Worm (Caenorhabditis elegans): Measurements from ENCODE around the gene coq-2.

Gene coq-2

DNA sequence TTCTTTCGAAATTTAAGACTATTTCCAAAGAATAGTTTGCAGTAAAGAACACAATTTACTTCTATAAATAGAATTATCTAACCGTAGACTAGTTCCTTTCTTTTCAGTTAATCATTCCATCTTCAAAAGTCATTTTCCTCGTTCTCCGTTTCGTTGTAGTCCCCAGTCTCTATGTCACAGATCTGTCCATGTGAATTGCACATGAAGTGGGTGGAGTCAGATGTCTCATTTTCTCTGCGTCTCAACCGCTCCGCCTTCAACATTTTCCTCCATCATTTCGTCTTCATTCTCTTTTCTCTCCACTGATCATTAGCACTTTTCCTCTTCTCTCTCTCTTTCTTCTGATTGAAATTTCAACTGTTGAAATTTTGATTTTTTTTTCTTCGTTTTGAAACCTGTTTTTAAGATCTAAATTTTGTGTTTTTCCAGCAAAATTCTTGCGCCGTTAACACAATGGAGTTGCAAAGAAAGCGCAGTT lies 38.1 kb upstream of the coq-2 start, which contains the start of gene T07E3.4 (continued):
- TF ChIP-seq lir-3 (tag; optimal IDR thresholded peaks at IDR 0.05; ENCODE audit: poor library complexity) (peak; percentile 72), fkh-10 (GFP tag; optimal IDR thresholded peaks at IDR 0.05) (no peak), ceh-8 (GFP tag; optimal IDR thresholded peaks at IDR 0.05) (no peak), rnt-1 (tag; optimal IDR thresholded peaks at IDR 0.05) (peak; percentile 91), nhr-237 (tag; optimal IDR thresholded peaks at IDR 0.05) (no peak), vab-15 (tag; optimal IDR thresholded peaks at IDR 0.05) (no peak), nhr-12 (tag; optimal IDR thresholded peaks at IDR 0.05) (no peak), mep-1 (tag; optimal IDR thresholded peaks at IDR 0.05) (peak; percentile 90)

DNA sequence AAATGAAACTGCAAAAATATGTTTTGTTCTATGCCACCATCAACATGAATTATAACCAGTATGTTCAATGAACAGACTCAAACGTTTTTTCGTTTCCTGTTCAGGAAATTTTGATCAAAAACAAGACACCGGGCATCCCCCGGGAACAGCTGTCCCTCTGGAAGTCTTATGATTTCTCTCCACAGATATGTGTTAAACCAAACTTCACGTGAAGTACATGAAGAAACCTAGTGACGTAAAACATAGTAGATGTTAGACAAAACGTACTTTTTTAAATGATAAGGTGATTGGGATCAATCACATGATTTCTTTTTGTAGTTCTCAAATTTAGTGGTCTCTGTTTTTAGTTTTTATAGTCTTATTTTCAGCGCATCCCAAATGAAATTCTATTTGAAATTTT lies 37.2 kb upstream of the coq-2 start:
- TF ChIP-seq nhr-11 (tag; optimal IDR thresholded peaks at IDR 0.05) (peak; percentile 35), lin-13 (GFP tag; optimal IDR thresholded peaks at IDR 0.05) (peak; percentile 26), nhr-85 (tag) (peak; percentile 85), snpc-4 (tag; optimal IDR thresholded peaks at IDR 0.05) (no peak), elt-3 (tag; optimal IDR thresholded peaks at IDR 0.05) (peak in 2 of 6 experiments; percentile 41 to 83), nhr-20 (tag; optimal IDR thresholded peaks at IDR 0.05) (peak; percentile 83), lsy-2 (tag; optimal IDR thresholded peaks at IDR 0.05) (peak; percentile 54 to 70), snu-23 (GFP tag; optimal IDR thresholded peaks at IDR 0.05) (peak; percentile 73), aha-1 (tag; optimal IDR thresholded peaks at IDR 0.05) (no peak), swsn-7 (tag; optimal IDR thresholded peaks at IDR 0.05) (peak; percentile 12), grh-1 (GFP tag; IDR thresholded peaks at IDR 0.05) (peak; percentile 50), vab-15 (tag; optimal IDR thresholded peaks at IDR 0.05) (no peak), F16B12.6 (tag; optimal IDR thresholded peaks at IDR 0.05) (no peak), blmp-1 (tag; optimal IDR thresholded peaks at IDR 0.05) (peak; percentile 48), lin-39 (tag; optimal IDR thresholded peaks at IDR 0.05) (peak; percentile 29), nhr-76 (tag; optimal IDR thresholded peaks at IDR 0.05) (no peak), lin-14 (GFP tag; optimal IDR thresholded peaks at IDR 0.05) (peak; percentile 82), fos-1 (tag; optimal IDR thresholded peaks at IDR 0.05) (peak; percentile 5), ztf-11 (tag; optimal IDR thresholded peaks at IDR 0.05) (no peak), unc-130 (tag; optimal IDR thresholded peaks at IDR 0.05) (peak; percentile 56), nhr-71 (tag; optimal IDR thresholded peaks at IDR 0.05) (peak; percentile 91), elt-2 (tag; optimal IDR thresholded peaks at IDR 0.05) (peak; percentile 11), lir-3 (tag; optimal IDR thresholded peaks at IDR 0.05; ENCODE audit: poor library complexity) (peak; percentile 4), lin-35 (GFP tag; optimal IDR thresholded peaks at IDR 0.05) (peak in 1 of 2 experiments; percentile 61), rnt-1 (tag; optimal IDR thresholded peaks at IDR 0.05) (peak; percentile 63), unc-98 (GFP tag; IDR thresholded peaks at IDR 0.05) (no peak), mep-1 (tag; optimal IDR thresholded peaks at IDR 0.05) (peak; percentile 21), tbx-2 (tag; optimal IDR thresholded peaks at IDR 0.05) (peak; percentile 58), ceh-88 (GFP tag; IDR thresholded peaks at IDR 0.05) (0 out of 2 replicates have a peak, but pooled peaks have one; percentile 14), nhr-90 (tag; optimal IDR thresholded peaks at IDR 0.05; ENCODE audit: poor library complexity) (peak; percentile 44), dpl-1 (GFP tag; optimal IDR thresholded peaks at IDR 0.05) (peak in 2 of 3 experiments; percentile 10 to 31), mdl-1 (tag; optimal IDR thresholded peaks at IDR 0.05) (peak in 1 of 2 experiments; percentile 23), Y116A8C.19 (tag; optimal IDR thresholded peaks at IDR 0.05; ENCODE audit: borderline replicate concordance) (no peak), nhr-19 (GFP tag; conservative IDR thresholded peaks at IDR 0.05) (peak; percentile 79), nhr-47 (tag; optimal IDR thresholded peaks at IDR 0.05) (peak; percentile 44), efl-1 (optimal IDR thresholded peaks at IDR 0.05) (peak; percentile 9 to 21), efl-1 (GFP tag; optimal IDR thresholded peaks at IDR 0.05 in 1 of 2) (peak in 1 of 2 experiments; percentile 11), ztf-4 (tag; optimal IDR thresholded peaks at IDR 0.05) (peak; percentile 40)

All from whole organism, L1 larva.